Fruit fly (Drosophila melanogaster) whole organism, embryonic: Measurements from ENCODE around the gene CG5731.

ENCODE experiments used
- Atf6 ChIP-seq: fragments of 200-800 bp; sonication (Bioruptor generic); IDR thresholded peaks from 2 replicates; pipeline ENCODE4 v1.3.6; 2022; ENCODE audit warnings: missing biosample characterization, missing genetic modification characterization
- Bteb2 ChIP-seq: fragments of 200-800 bp; sonication (Bioruptor generic); optimal IDR thresholded peaks from 2 replicates; lab custom pipeline; 2016; ENCODE audit warnings: missing biosample characterization, missing genetic modification characterization
- CG10321 ChIP-seq: fragments of 200-800 bp; sonication (Bioruptor generic); IDR thresholded peaks from 2 replicates; pipeline ENCODE4 v1.3.6; 2022; ENCODE audit warnings: missing biosample characterization, missing genetic modification characterization
- CG10431 ChIP-seq: fragments of 200-800 bp; sonication (Bioruptor generic); optimal IDR thresholded peaks from 3 replicates; lab custom pipeline; 2018; ENCODE audit warnings: missing biosample characterization, mild to moderate bottlenecking, missing genetic modification characterization
- CG10654 ChIP-seq: fragments of 200-800 bp; sonication (Bioruptor generic); optimal IDR thresholded peaks from 2 replicates; lab custom pipeline; 2016; ENCODE audit warnings: missing biosample characterization, missing genetic modification characterization
- CG10959 ChIP-seq: fragments of 200-800 bp; sonication (Bioruptor generic); IDR thresholded peaks from 2 replicates; pipeline ENCODE4 v1.3.6; 2022; ENCODE audit warnings: missing biosample characterization, missing genetic modification characterization
- CG11085 ChIP-seq: fragments of 200-800 bp; sonication (Bioruptor generic); IDR thresholded peaks from 2 replicates; pipeline ENCODE4 v1.3.6; 2022; ENCODE audit warnings: missing biosample characterization, missing genetic modification characterization
- CG11093 ChIP-seq: fragments of 200-800 bp; sonication (Bioruptor generic); IDR thresholded peaks from 3 replicates; pipeline ENCODE4 v1.3.6; 2022; ENCODE audit warnings: missing biosample characterization, missing genetic modification characterization
- CG11247 ChIP-seq: fragments of 200-800 bp; sonication (Bioruptor generic); IDR thresholded peaks from 2 replicates; pipeline ENCODE4 v1.3.6; 2022; ENCODE audit warnings: missing biosample characterization, missing genetic modification characterization
- CG13624 ChIP-seq: fragments of 200-800 bp; sonication (Bioruptor generic); optimal IDR thresholded peaks from 2 replicates; lab custom pipeline; 2016; ENCODE audit warnings: missing biosample characterization, missing genetic modification characterization
- CG13775 ChIP-seq: fragments of 200-800 bp; sonication (Bioruptor generic); optimal IDR thresholded peaks from 3 replicates; lab custom pipeline; 2017; ENCODE audit warnings: missing biosample characterization, mild to moderate bottlenecking, missing genetic modification characterization
- CG15011 ChIP-seq: fragments of 200-800 bp; sonication (Bioruptor generic); optimal IDR thresholded peaks from 3 replicates; lab custom pipeline; 2018; ENCODE audit warnings: missing biosample characterization, mild to moderate bottlenecking, missing genetic modification characterization
- CG17829 ChIP-seq: fragments of 200-800 bp; optimal IDR thresholded peaks from 2 replicates; lab custom pipeline; 2019; ENCODE audit warnings: missing biosample characterization, mild to moderate bottlenecking, missing genetic modification characterization, moderate library complexity
- CG1792 ChIP-seq: fragments of 200-800 bp; sonication (Bioruptor generic); optimal IDR thresholded peaks from 2 replicates; lab custom pipeline; 2016; ENCODE audit warnings: missing biosample characterization, missing genetic modification characterization
- CG18764 ChIP-seq: fragments of 200-800 bp; sonication (Bioruptor generic); optimal IDR thresholded peaks from 3 replicates; lab custom pipeline; 2016; ENCODE audit warnings: missing biosample characterization, missing genetic modification characterization
- CG2129 ChIP-seq: fragments of 200-800 bp; sonication (Bioruptor generic); IDR thresholded peaks from 2 replicates; pipeline ENCODE4 v1.3.6; 2022; ENCODE audit warnings: missing biosample characterization, missing genetic modification characterization; ENCODE audit not compliant: partially characterized antibody
- CG30403 ChIP-seq: fragments of 200-800 bp; sonication (Bioruptor generic); optimal IDR thresholded peaks from 3 replicates; lab custom pipeline; 2016; ENCODE audit warnings: missing biosample characterization, missing genetic modification characterization
- CG3163 ChIP-seq: fragments of 200-800 bp; sonication (Bioruptor generic); optimal IDR thresholded peaks from 3 replicates; lab custom pipeline; 2016; ENCODE audit warnings: missing biosample characterization, missing genetic modification characterization
- CG32772 ChIP-seq: fragments of 200-800 bp; sonication (Bioruptor generic); IDR thresholded peaks from 2 replicates; pipeline ENCODE4 v1.3.6; 2022; ENCODE audit warnings: missing biosample characterization, missing genetic modification characterization
- CG3281 ChIP-seq: fragments of 200-800 bp; sonication (Bioruptor generic); optimal IDR thresholded peaks from 3 replicates; lab custom pipeline; 2017; ENCODE audit warnings: missing biosample characterization, mild to moderate bottlenecking, missing genetic modification characterization
- CG4360 ChIP-seq: fragments of 200-800 bp; sonication (Bioruptor generic); IDR thresholded peaks from 2 replicates; pipeline ENCODE4 v1.3.6; 2022; ENCODE audit warnings: missing biosample characterization, missing genetic modification characterization
- CG4617 ChIP-seq: fragments of 200-800 bp; sonication (Bioruptor generic); optimal IDR thresholded peaks from 3 replicates; lab custom pipeline; 2016; ENCODE audit warnings: missing biosample characterization, missing genetic modification characterization, borderline replicate concordance
- CG4820 ChIP-seq: fragments of 200-800 bp; sonication (Bioruptor generic); optimal IDR thresholded peaks from 3 replicates; lab custom pipeline; 2016; ENCODE audit warnings: missing biosample characterization, missing genetic modification characterization
- CG6272 ChIP-seq: fragments of 200-800 bp; sonication (Bioruptor generic); IDR thresholded peaks from 2 replicates; pipeline ENCODE4 v1.3.6; 2022; ENCODE audit warnings: missing biosample characterization, missing genetic modification characterization
- CTCF ChIP-seq: fragments of 200-800 bp; sonication (Bioruptor generic); optimal IDR thresholded peaks from 2 replicates; lab custom pipeline; 2017; ENCODE audit warnings: missing biosample characterization, mild to moderate bottlenecking, missing genetic modification characterization, moderate library complexity
- Dbx ChIP-seq: fragments of 200-800 bp; sonication (Bioruptor generic); IDR thresholded peaks from 3 replicates; pipeline ENCODE4 v1.3.6; 2022; ENCODE audit warnings: missing biosample characterization, missing genetic modification characterization
- Doc2 ChIP-seq: fragments of 200-800 bp; sonication (Bioruptor generic); IDR thresholded peaks from 2 replicates; pipeline ENCODE4 v1.3.6; 2022; ENCODE audit warnings: missing biosample characterization, missing genetic modification characterization
- ERR ChIP-seq: fragments of 200-800 bp; sonication (Bioruptor generic); optimal IDR thresholded peaks from 2 replicates; lab custom pipeline; 2016; ENCODE audit warnings: missing biosample characterization, missing genetic modification characterization
- Fer1 ChIP-seq: fragments of 200-800 bp; sonication (Bioruptor generic); optimal IDR thresholded peaks from 2 replicates; lab custom pipeline; 2017; ENCODE audit warnings: missing biosample characterization, mild to moderate bottlenecking, missing genetic modification characterization
- Hmx ChIP-seq: fragments of 200-800 bp; sonication (Bioruptor generic); optimal IDR thresholded peaks from 2 replicates; lab custom pipeline; 2016; ENCODE audit warnings: missing biosample characterization, missing genetic modification characterization
- Meics ChIP-seq: fragments of 200-800 bp; sonication (Bioruptor generic); optimal IDR thresholded peaks from 2 replicates; lab custom pipeline; 2017; ENCODE audit warnings: missing biosample characterization, mild to moderate bottlenecking, missing genetic modification characterization
- Sry-δ ChIP-seq: fragments of 200-800 bp; sonication (Bioruptor generic); optimal IDR thresholded peaks from 2 replicates; lab custom pipeline; 2016; ENCODE audit warnings: missing biosample characterization, missing genetic modification characterization
- Stat92E ChIP-seq, 3 experiments: fragments of >200 bp in 2 of 3; fragments of 200-800 bp in 1 of 3; sonication (Bioruptor generic) in 1 of 3; optimal IDR thresholded peaks; 2 replicates each; lab custom pipeline; 2017 to 2019; ENCODE audit warnings: missing biosample characterization in 3 of 3, missing genetic modification characterization in 3 of 3, mild to moderate bottlenecking in 1 of 3, moderate library complexity in 1 of 3
- Taf1 ChIP-seq: fragments of 200-800 bp; sonication (Bioruptor generic); IDR thresholded peaks from 2 replicates; pipeline ENCODE4 v1.3.6; 2022; ENCODE audit warnings: missing biosample characterization, missing genetic modification characterization
- Trl ChIP-seq, 3 experiments: fragments of >200 bp in 2 of 3; fragments of 200-800 bp in 1 of 3; sonication (Bioruptor generic) in 1 of 3; optimal IDR thresholded peaks; 2 replicates in 1 of 3; 3 replicates in 2 of 3; lab custom pipeline; 2016 to 2017; ENCODE audit warnings: missing biosample characterization in 1 of 3, missing genetic modification characterization in 1 of 3
- Xbp1 ChIP-seq: fragments of 200-800 bp; sonication (Bioruptor generic); optimal IDR thresholded peaks from 3 replicates; lab custom pipeline; 2016; ENCODE audit warnings: missing biosample characterization, mild to moderate bottlenecking, missing genetic modification characterization
- ara ChIP-seq: fragments of 200-800 bp; sonication (Bioruptor generic); IDR thresholded peaks from 2 replicates; pipeline ENCODE4 v1.3.6; 2022; ENCODE audit warnings: missing biosample characterization, missing genetic modification characterization
- bsh ChIP-seq, 2 experiments: fragments of 200-800 bp; sonication (Bioruptor generic); optimal IDR thresholded peaks; 2 replicates each; lab custom pipeline; 2017 to 2018; ENCODE audit warnings: mild to moderate bottlenecking in 2 of 2, missing biosample characterization in 2 of 2, missing genetic modification characterization in 2 of 2, moderate library complexity in 1 of 2
- cad ChIP-seq: fragments of >200 bp; optimal IDR thresholded peaks from 2 replicates; lab custom pipeline; 2017; ENCODE audit warnings: missing biosample characterization, missing genetic modification characterization
- gce ChIP-seq: fragments of 200-800 bp; sonication (Bioruptor generic); IDR thresholded peaks from 3 replicates; pipeline ENCODE4 v1.3.6; 2022; ENCODE audit warnings: missing biosample characterization, missing genetic modification characterization
- hb ChIP-seq: fragments of 200-800 bp; sonication (Bioruptor generic); IDR thresholded peaks from 3 replicates; pipeline ENCODE4 v1.3.6; 2022; ENCODE audit warnings: missing biosample characterization, missing genetic modification characterization; ENCODE audit not compliant: partially characterized antibody
- lov ChIP-seq, 2 experiments: fragments of 200-800 bp in 1 of 2; fragments of >200 bp in 1 of 2; sonication (Bioruptor generic) in 1 of 2; IDR thresholded peaks in 1 of 2; optimal IDR thresholded peaks in 1 of 2; 2 replicates in 1 of 2; 3 replicates in 1 of 2; pipeline versions ENCODE4 v1.3.6 to Lab custom; 2017 to 2022; ENCODE audit warnings: missing biosample characterization in 1 of 2, missing genetic modification characterization in 1 of 2
- maf-S ChIP-seq: fragments of 200-800 bp; sonication (Bioruptor generic); optimal IDR thresholded peaks from 2 replicates; lab custom pipeline; 2016; ENCODE audit warnings: missing biosample characterization, missing genetic modification characterization
- shn ChIP-seq: fragments of 200-800 bp; sonication (Bioruptor generic); optimal IDR thresholded peaks from 3 replicates; lab custom pipeline; 2016; ENCODE audit warnings: missing biosample characterization, missing genetic modification characterization
- sima ChIP-seq: fragments of 200-800 bp; sonication (Bioruptor generic); optimal IDR thresholded peaks from 2 replicates; lab custom pipeline; 2016; ENCODE audit warnings: missing biosample characterization, missing genetic modification characterization
- sob ChIP-seq: fragments of 200-800 bp; sonication (Bioruptor generic); IDR thresholded peaks from 2 replicates; pipeline ENCODE4 v1.3.6; 2022; ENCODE audit warnings: missing biosample characterization, missing genetic modification characterization
- tll ChIP-seq, 2 experiments: fragments of 200-800 bp in 1 of 2; fragments of >200 bp in 1 of 2; sonication (Bioruptor generic) in 1 of 2; optimal IDR thresholded peaks; 2 replicates each; lab custom pipeline; 2017 to 2019; ENCODE audit warnings: missing biosample characterization in 2 of 2, missing genetic modification characterization in 2 of 2, mild to moderate bottlenecking in 1 of 2, moderate library complexity in 1 of 2
- ttk ChIP-seq: fragments of 200-800 bp; sonication (Bioruptor generic); IDR thresholded peaks from 2 replicates; pipeline ENCODE4 v2.1.2; 2022; ENCODE audit warnings: missing biosample characterization, missing genetic modification characterization
- vfl ChIP-seq: fragments of 200-800 bp; sonication (Bioruptor generic); optimal IDR thresholded peaks from 2 replicates; lab custom pipeline; 2016; ENCODE audit warnings: missing biosample characterization, missing genetic modification characterization
- zfh2 ChIP-seq: fragments of 200-800 bp; sonication (Bioruptor generic); optimal IDR thresholded peaks from 2 replicates; lab custom pipeline; 2016; ENCODE audit warnings: missing biosample characterization, missing genetic modification characterization

CG5731 gene

dm6 chr2L:10220501-10221386 lies 11.2 kb upstream of the CG5731 start, which contains the start of the genes Npc1a and Prosalpha6 (continued):
- no peak for TF ChIP-seq CG10654
- TF ChIP-seq Trl (optimal IDR thresholded peaks at IDR 0.05; lab: Kevin White, UChicago) = no peak
- TF ChIP-seq Trl (GFP tag; optimal IDR thresholded peaks at IDR 0.05; lab: Kevin White, UChicago) = no peak
- no peak for TF ChIP-seq CG1792 (GFP tag; lab: Kevin White, UChicago)
- TF ChIP-seq CTCF (GFP tag; lab: Kevin White, UChicago) = no peak
- TF ChIP-seq ERR (GFP tag; lab: Kevin White, UChicago) = no peak
- TF ChIP-seq CG17829 (tag; lab: Kevin White, UChicago) = peak; percentile 31
- no peak for TF ChIP-seq ttk
- TF ChIP-seq shn = no peak
- no peak for TF ChIP-seq gce (GFP tag; lab: Robert Waterston, UW)
- TF ChIP-seq Meics (GFP tag; lab: Kevin White, UChicago) = no peak
- no peak for TF ChIP-seq CG2129 (GFP tag; lab: Robert Waterston, UW)
- no peak for TF ChIP-seq sima
- no peak for TF ChIP-seq Hmx (GFP tag; lab: Kevin White, UChicago)
- no peak for TF ChIP-seq CG10959
- TF ChIP-seq CG4360 (GFP tag; lab: Robert Waterston, UW) = no peak
- TF ChIP-seq Atf6 (GFP tag; lab: Robert Waterston, UW) = no peak
- no peak for TF ChIP-seq sob (GFP tag; lab: Robert Waterston, UW)
- TF ChIP-seq CG10431 (GFP tag; lab: Kevin White, UChicago) = no peak
- TF ChIP-seq hb = peak; percentile 71; the same call in 1 of the 3 replicates
- TF ChIP-seq CG13775 = peak; percentile 28
- peak in 1 of 2 experiments; percentile 66 for TF ChIP-seq tll (GFP tag; optimal IDR thresholded peaks at IDR 0.05; lab: Kevin White, UChicago)
- TF ChIP-seq Bteb2 (GFP tag; lab: Kevin White, UChicago) = no peak
- no peak for TF ChIP-seq maf-S (GFP tag; lab: Kevin White, UChicago)
- no peak for TF ChIP-seq lov (optimal IDR thresholded peaks at IDR 0.05; lab: Kevin White, UChicago)
- TF ChIP-seq lov (GFP tag; IDR thresholded peaks at IDR 0.05; lab: Robert Waterston, UW) = no peak
- no peak for TF ChIP-seq CG32772 (GFP tag; lab: Robert Waterston, UW)
- peak; percentile 37 for TF ChIP-seq CG30403 (GFP tag; lab: Kevin White, UChicago)
- no peak for TF ChIP-seq Dbx (GFP tag; lab: Robert Waterston, UW)
- TF ChIP-seq Sry-δ (GFP tag; lab: Kevin White, UChicago) = peak; percentile 91
- TF ChIP-seq CG11093 (GFP tag; lab: Robert Waterston, UW) = no peak
- TF ChIP-seq ara (GFP tag; lab: Robert Waterston, UW) = no peak
- peak; percentile 5 for TF ChIP-seq Fer1
- TF ChIP-seq CG15011 (GFP tag; lab: Kevin White, UChicago) = no peak
- no peak for TF ChIP-seq Stat92E (GFP tag; optimal IDR thresholded peaks at IDR 0.05; lab: Kevin White, UChicago)
- TF ChIP-seq CG11085 (GFP tag; lab: Robert Waterston, UW) = no peak
- TF ChIP-seq cad (GFP tag; lab: Kevin White, UChicago) = no peak
- no peak for TF ChIP-seq CG10321 (GFP tag; lab: Robert Waterston, UW)
- TF ChIP-seq CG18764 = no peak
- TF ChIP-seq CG3163 = no peak
- no peak for TF ChIP-seq CG6272 (GFP tag; lab: Robert Waterston, UW)
- peak; percentile 15 for TF ChIP-seq Xbp1
- TF ChIP-seq Taf1 (GFP tag; lab: Robert Waterston, UW) = no peak
- TF ChIP-seq Doc2 (GFP tag; lab: Robert Waterston, UW) = no peak
- TF ChIP-seq CG13624 (GFP tag; lab: Kevin White, UChicago) = no peak
- TF ChIP-seq CG4820 = peak; percentile 34
- peak; percentile 11 for TF ChIP-seq CG4617 (GFP tag; lab: Kevin White, UChicago)
- no peak for TF ChIP-seq CG3281 (GFP tag; lab: Kevin White, UChicago)
- no peak for TF ChIP-seq bsh (GFP tag; optimal IDR thresholded peaks at IDR 0.05; lab: Kevin White, UChicago)
- peak; percentile 25 for TF ChIP-seq zfh2 (GFP tag; lab: Kevin White, UChicago)
- TF ChIP-seq CG11247 (GFP tag; lab: Robert Waterston, UW) = no peak
- TF ChIP-seq vfl = no peak
